Fruit fly (Drosophila melanogaster) whole organism: Measurements from ENCODE around the gene CG45061.

Experiments used
- CG8478 ChIP-seq: fragments of >200 bp; optimal IDR thresholded peaks from 2 replicates; lab custom pipeline; 2018; ENCODE audit warnings: inconsistent platforms
- Dll ChIP-seq: fragments of >200 bp; optimal IDR thresholded peaks from 2 replicates; lab custom pipeline; 2017
- EcR ChIP-seq, 2 experiments: fragments of >200 bp; optimal IDR thresholded peaks; 2 replicates each; lab custom pipeline; 2017; ENCODE audit warnings: missing biosample characterization in 2 of 2, missing genetic modification characterization in 2 of 2, missing genetic modification reagents in 2 of 2
- pan ChIP-seq: fragments of >200 bp; optimal IDR thresholded peaks from 2 replicates; lab custom pipeline; 2017
- psq ChIP-seq: fragments of >200 bp; optimal IDR thresholded peaks from 2 replicates; lab custom pipeline; 2017
- usp ChIP-seq: fragments of >200 bp; optimal IDR thresholded peaks from 2 replicates; lab custom pipeline; 2017; ENCODE audit warnings: missing biosample characterization, missing genetic modification characterization, mixed read lengths

CG45061 gene

dm6 chrX:9879570-9879969 lies 8.1 kb upstream of the CG45061 start, which contains the start of gene CG9686:
Gene CG9686 (plus strand): TSS chrX:9879870.
- TF ChIP-seq psq (lab: Kevin White, UChicago) (no peak), EcR (GFP tag; optimal IDR thresholded peaks at IDR 0.05; lab: Kevin White, UChicago) (no peak), CG8478 (no peak), usp (GFP tag; lab: Kevin White, UChicago) (no peak), pan (no peak), Dll (lab: Kevin White, UChicago) (no peak)

dm6 chrX:9878125-9878524 lies 6.6 kb upstream of the CG45061 start, which contains the start of gene CG1468:
Gene CG1468 (plus strand): TSS chrX:9878422.
- no peak for TF ChIP-seq psq (lab: Kevin White, UChicago)
- no peak for TF ChIP-seq EcR (GFP tag; optimal IDR thresholded peaks at IDR 0.05; lab: Kevin White, UChicago)
- no peak for TF ChIP-seq pan
- no peak for TF ChIP-seq CG8478
- TF ChIP-seq usp (GFP tag; lab: Kevin White, UChicago) = no peak
- no peak for TF ChIP-seq Dll (lab: Kevin White, UChicago)

- no peak for TF ChIP-seq CG8478
- TF ChIP-seq psq (lab: Kevin White, UChicago) = no peak
- no peak for TF ChIP-seq usp (GFP tag; lab: Kevin White, UChicago)
- no peak for TF ChIP-seq pan
- TF ChIP-seq Dll (lab: Kevin White, UChicago) = no peak
- no peak for TF ChIP-seq EcR (GFP tag; optimal IDR thresholded peaks at IDR 0.05; lab: Kevin White, UChicago)
Observed at dm6 chrX:9877240-9877639, 5.7 kb upstream of the CG45061 start.

dm6 chrX:9875948-9876853 lies 4.7 kb upstream of the CG45061 start, which contains the start of gene CG15247:
Gene CG15247 (minus strand): TSS chrX:9876672.
- TF ChIP-seq EcR (GFP tag; optimal IDR thresholded peaks at IDR 0.05; lab: Kevin White, UChicago) = no peak
- TF ChIP-seq usp (GFP tag; lab: Kevin White, UChicago) = no peak

- no peak for TF ChIP-seq Dll (lab: Kevin White, UChicago)
- no peak for TF ChIP-seq CG8478
- TF ChIP-seq psq (lab: Kevin White, UChicago) = no peak
- no peak for TF ChIP-seq EcR (GFP tag; optimal IDR thresholded peaks at IDR 0.05; lab: Kevin White, UChicago)
- no peak for TF ChIP-seq pan
Observed at dm6 chrX:9873917-9874316, 2.4 kb upstream of the CG45061 start, which contains the start of gene CG32695. Gene CG32695 (minus strand): TSS chrX:9874057.

dm6 chrX:9868510-9869248 lies 2.8 kb downstream of the CG45061 start, which contains the start of gene CG45060:
Gene CG45060 (minus strand): TSS chrX:9868568.
- TF ChIP-seq CG8478 = no peak

- TF ChIP-seq CG8478 = no peak
- no peak for TF ChIP-seq pan
- TF ChIP-seq psq (lab: Kevin White, UChicago) = no peak
Observed at dm6 chrX:9864882-9865281, 6.6 kb downstream of the CG45061 start, which contains the start of gene Ser7. Gene Ser7 (plus strand): TSS chrX:9865233.

dm6 chrX:9847529-9847928 lies 24.0 kb downstream of the CG45061 start:
- TF ChIP-seq psq (lab: Kevin White, UChicago) = no peak
- no peak for TF ChIP-seq EcR (GFP tag; optimal IDR thresholded peaks at IDR 0.05; lab: Kevin White, UChicago)
- no peak for TF ChIP-seq Dll (lab: Kevin White, UChicago)
- no peak for TF ChIP-seq pan

- TF ChIP-seq pan = no peak
- no peak for TF ChIP-seq CG8478
- no peak for TF ChIP-seq psq (lab: Kevin White, UChicago)
- TF ChIP-seq EcR (GFP tag; optimal IDR thresholded peaks at IDR 0.05; lab: Kevin White, UChicago) = no peak
- no peak for TF ChIP-seq Dll (lab: Kevin White, UChicago)
- TF ChIP-seq usp (GFP tag; lab: Kevin White, UChicago) = no peak
Observed at dm6 chrX:9833028-9833427, 38.5 kb downstream of the CG45061 start.

- no peak for TF ChIP-seq pan
- TF ChIP-seq Dll (lab: Kevin White, UChicago) = no peak
- TF ChIP-seq CG8478 = no peak
- no peak for TF ChIP-seq EcR (GFP tag; optimal IDR thresholded peaks at IDR 0.05; lab: Kevin White, UChicago)
- no peak for TF ChIP-seq psq (lab: Kevin White, UChicago)
- no peak for TF ChIP-seq usp (GFP tag; lab: Kevin White, UChicago)
Observed at dm6 chrX:9829896-9830295, 41.6 kb downstream of the CG45061 start.
